Worm (Caenorhabditis elegans) whole organism, early embryonic: Measurements from ENCODE around the gene F55C5.17.

ENCODE experiments used
- B0310.2 ChIP-seq: sonication (generic microtip); optimal IDR thresholded peaks from 2 replicates; lab custom pipeline; 2016; ENCODE audit warnings: mild to moderate bottlenecking, missing genetic modification characterization, missing compliant biosample characterization
- F13C5.2 ChIP-seq: sonication (generic microtip); optimal IDR thresholded peaks from 2 replicates; lab custom pipeline; 2017; ENCODE audit warnings: mild to moderate bottlenecking, missing genetic modification characterization, inconsistent platforms, missing compliant biosample characterization
- aly-1 ChIP-seq: sonication (generic microtip); optimal IDR thresholded peaks from 2 replicates; lab custom pipeline; 2016; ENCODE audit warnings: missing genetic modification characterization, missing compliant biosample characterization
- ama-1 ChIP-seq: fragments of 150-350 bp; optimal IDR thresholded peaks from 2 replicates; lab custom pipeline; 2014
- ceh-13 ChIP-seq: fragments of 200-800 bp; sonication (Bioruptor generic); optimal IDR thresholded peaks from 2 replicates; lab custom pipeline; 2018; ENCODE audit warnings: mild to moderate bottlenecking, missing genetic modification characterization, missing compliant biosample characterization
- ceh-36 ChIP-seq: sonication (generic microtip); optimal IDR thresholded peaks from 2 replicates; lab custom pipeline; 2016; ENCODE audit warnings: missing genetic modification characterization, inconsistent platforms, missing compliant biosample characterization
- ets-7 ChIP-seq: sonication (generic microtip); optimal IDR thresholded peaks from 2 replicates; lab custom pipeline; 2016; ENCODE audit warnings: missing genotype, missing genetic modification characterization, missing compliant biosample characterization
- flt-1 ChIP-seq: fragments of 200-800 bp; sonication (Bioruptor generic); IDR thresholded peaks from 2 replicates; pipeline ENCODE4 v1.3.6; 2022; ENCODE audit warnings: missing genetic modification characterization, missing compliant biosample characterization
- hmbx-1 ChIP-seq: sonication (generic microtip); optimal IDR thresholded peaks from 2 replicates; lab custom pipeline; 2016; ENCODE audit warnings: mild to moderate bottlenecking, missing genetic modification characterization, missing compliant biosample characterization
- hmg-4 ChIP-seq: fragments of 200-800 bp; sonication (Bioruptor generic); optimal IDR thresholded peaks from 2 replicates; lab custom pipeline; 2018; ENCODE audit warnings: mild to moderate bottlenecking, missing genetic modification characterization, missing compliant biosample characterization
- hnd-1 ChIP-seq: sonication (generic microtip); optimal IDR thresholded peaks from 2 replicates; lab custom pipeline; 2016; ENCODE audit warnings: missing genetic modification characterization, missing compliant biosample characterization
- pes-1 ChIP-seq: fragments of 200-800 bp; sonication (Bioruptor generic); IDR thresholded peaks from 2 replicates; pipeline ENCODE4 v1.3.6; 2022; ENCODE audit warnings: missing genetic modification reagents, missing genetic modification characterization, missing compliant biosample characterization
- scrt-1 ChIP-seq: fragments of 200-800 bp; sonication (Bioruptor generic); IDR thresholded peaks from 2 replicates; pipeline ENCODE4 v1.3.6; 2022; ENCODE audit warnings: missing genetic modification characterization, missing compliant biosample characterization
- sea-1 ChIP-seq: fragments of 200-800 bp; sonication (Bioruptor generic); conservative IDR thresholded peaks from 2 replicates; pipeline ENCODE4 v1.3.6; 2022; ENCODE audit warnings: missing genetic modification characterization, missing compliant biosample characterization
- tbx-11 ChIP-seq: fragments of 200-800 bp; sonication (Bioruptor generic); IDR thresholded peaks from 2 replicates; pipeline ENCODE4 v1.3.6; 2022; ENCODE audit warnings: missing genetic modification characterization, missing compliant biosample characterization
- tbx-37 ChIP-seq: fragments of 200-800 bp; sonication (Bioruptor generic); conservative IDR thresholded peaks from 2 replicates; pipeline ENCODE4 v1.3.6; 2022; ENCODE audit warnings: missing genetic modification reagents, missing genetic modification characterization, missing compliant biosample characterization
- tra-4 ChIP-seq: sonication (generic microtip); optimal IDR thresholded peaks from 2 replicates; lab custom pipeline; 2017; ENCODE audit warnings: missing genetic modification characterization, missing compliant biosample characterization

The F55C5.17 gene

DNA sequence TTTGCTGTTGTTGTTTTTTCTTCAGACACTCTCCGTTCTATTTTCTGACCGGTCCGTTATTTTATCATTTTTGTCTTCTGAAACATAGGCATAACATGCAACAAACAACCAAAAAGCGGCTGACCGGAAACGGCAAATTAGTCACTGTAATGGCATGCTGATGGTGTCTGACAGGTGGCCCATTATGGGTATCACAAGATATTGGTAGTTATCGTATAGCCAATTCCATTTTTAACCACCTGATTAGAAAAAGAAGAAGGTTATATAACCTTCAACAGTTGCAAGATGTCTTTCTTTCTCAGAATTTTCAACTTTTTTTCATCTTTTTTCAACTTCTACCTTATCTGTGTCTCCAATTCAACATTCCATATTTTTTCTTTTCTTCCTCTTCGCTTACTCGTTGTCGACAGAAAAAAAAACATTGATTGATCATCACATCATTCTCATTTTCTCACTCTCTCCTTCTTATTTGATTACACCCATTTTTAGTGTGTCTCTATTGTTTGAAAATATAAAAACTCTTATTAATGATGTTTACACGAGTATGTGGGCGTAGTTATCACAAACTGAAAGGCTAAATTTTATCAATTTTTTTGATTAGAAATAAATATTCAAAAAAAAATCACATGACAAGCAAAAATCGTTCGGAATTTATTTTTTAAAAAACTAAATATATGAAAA lies 1.4 kb upstream of the F55C5.17 start:
- TF ChIP-seq B0310.2 (tag; lab: Kevin White, UChicago) (no peak), ceh-36 (tag; lab: Kevin White, UChicago) (no peak), tra-4 (tag; lab: Kevin White, UChicago) (no peak), aly-1 (tag; lab: Kevin White, UChicago) (no peak), tbx-37 (GFP tag; lab: Robert Waterston, UW) (no peak), flt-1 (GFP tag; lab: Robert Waterston, UW) (no peak), ets-7 (tag; lab: Kevin White, UChicago) (no peak), pes-1 (GFP tag; lab: Robert Waterston, UW) (no peak), ama-1 (no peak)

DNA sequence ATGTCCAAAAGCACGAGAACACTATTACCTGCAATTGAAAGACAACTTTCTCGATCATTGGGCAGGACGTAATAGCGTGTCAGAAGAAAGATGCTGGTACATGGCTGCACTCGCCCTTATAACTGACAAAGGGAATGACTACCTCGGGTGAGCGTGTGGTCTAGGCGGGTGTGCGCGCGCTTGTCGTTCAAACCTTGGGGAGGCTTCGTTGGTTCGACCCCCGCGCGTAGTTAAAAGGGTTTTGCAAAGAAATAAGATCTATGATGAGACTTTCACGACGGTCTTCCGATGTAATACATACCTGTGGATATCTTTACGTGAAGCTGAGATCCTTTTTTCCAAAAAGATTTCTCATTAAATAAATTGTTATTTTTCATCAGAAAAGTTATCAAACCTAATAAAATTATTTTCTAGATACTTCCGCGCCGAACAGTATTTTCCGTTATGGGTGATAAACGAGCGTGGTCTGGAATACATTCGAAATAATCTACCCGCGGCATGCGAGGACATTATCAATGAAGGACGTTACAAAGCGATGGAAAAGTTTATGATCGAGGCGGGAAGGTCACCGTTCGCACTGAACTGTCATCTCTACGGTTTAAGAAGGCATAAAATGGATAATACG lies 1.2 kb downstream of the F55C5.17 start:
- TF ChIP-seq aly-1 (tag; lab: Kevin White, UChicago) = peak; percentile 100
- peak; percentile 100 for TF ChIP-seq ceh-13 (GFP tag; lab: Kevin White, UChicago)
- TF ChIP-seq tra-4 (tag; lab: Kevin White, UChicago) = peak; percentile 99
- peak; percentile 96 for TF ChIP-seq hmbx-1 (tag; lab: Kevin White, UChicago)
- TF ChIP-seq hmg-4 (GFP tag; lab: Kevin White, UChicago) = peak; percentile 100
- TF ChIP-seq sea-1 (GFP tag; lab: Robert Waterston, UW) = peak; percentile 100
- TF ChIP-seq tbx-37 (GFP tag; lab: Robert Waterston, UW) = peak; percentile 100
- TF ChIP-seq tbx-11 = peak; percentile 100
- peak; percentile 98 for TF ChIP-seq hnd-1 (tag; lab: Kevin White, UChicago)
- TF ChIP-seq ceh-36 (tag; lab: Kevin White, UChicago) = peak; percentile 98
- peak; percentile 100 for TF ChIP-seq F13C5.2 (tag; lab: Kevin White, UChicago)
- TF ChIP-seq pes-1 (GFP tag; lab: Robert Waterston, UW) = peak; percentile 99
- TF ChIP-seq ets-7 (tag; lab: Kevin White, UChicago) = peak; percentile 99
- TF ChIP-seq scrt-1 (GFP tag; lab: Robert Waterston, UW) = peak; percentile 100
- peak; percentile 100 for TF ChIP-seq B0310.2 (tag; lab: Kevin White, UChicago)
- TF ChIP-seq ama-1 = peak; percentile 87
- TF ChIP-seq flt-1 (GFP tag; lab: Robert Waterston, UW) = peak; percentile 100

DNA sequence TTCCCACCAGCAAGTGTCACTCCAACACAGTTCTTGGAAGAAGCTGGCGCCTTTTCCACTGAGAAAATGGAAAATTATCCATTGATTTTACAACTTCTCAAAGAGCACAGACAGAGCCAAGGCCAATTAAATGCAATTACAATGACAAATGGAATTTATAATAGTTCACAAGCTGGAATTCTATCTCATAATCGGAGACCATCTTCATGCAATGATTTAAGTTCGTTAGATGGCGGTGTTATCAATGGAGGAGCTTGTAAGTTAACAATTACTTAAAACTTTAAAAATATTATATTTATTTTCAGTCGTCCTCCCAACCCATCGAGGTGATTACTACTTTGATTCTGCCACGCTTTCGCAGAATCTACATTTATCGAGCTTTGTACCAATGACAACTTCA lies 3.3 kb downstream of the F55C5.17 start:
- TF ChIP-seq F13C5.2 (tag; lab: Kevin White, UChicago) (no peak), tra-4 (tag; lab: Kevin White, UChicago) (no peak)

DNA sequence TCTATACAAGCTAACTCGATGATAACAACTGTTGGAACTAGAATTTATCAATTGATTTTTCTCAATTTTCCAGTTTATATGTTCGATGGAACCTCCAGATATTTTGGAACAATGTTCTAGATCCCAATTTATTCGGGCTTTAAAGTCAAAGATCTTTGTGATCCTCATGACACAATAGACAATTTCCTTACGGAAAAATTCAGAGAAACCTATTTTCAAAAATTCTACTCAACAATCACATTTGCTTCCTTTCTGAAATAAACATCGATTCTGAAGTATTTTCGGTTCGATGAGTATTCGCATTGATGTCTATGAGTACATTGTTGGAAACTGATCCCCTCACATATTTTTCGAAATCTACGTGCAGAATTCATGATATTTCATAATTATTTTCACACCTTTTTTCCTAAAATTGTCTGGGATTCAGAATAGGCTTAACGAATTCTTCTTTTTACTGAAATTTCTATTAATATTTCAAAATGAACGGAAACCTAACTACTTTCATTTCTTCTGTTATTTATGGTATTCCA lies 4.7 kb downstream of the F55C5.17 start, which contains the start of gene srg-45:
TSS of gene srg-45 (plus strand) at position 480 of the 530 bp plus-strand sequence.
- TF ChIP-seq flt-1 (GFP tag; lab: Robert Waterston, UW) (no peak), scrt-1 (GFP tag; lab: Robert Waterston, UW) (no peak), F13C5.2 (tag; lab: Kevin White, UChicago) (no peak), ets-7 (tag; lab: Kevin White, UChicago) (no peak), sea-1 (GFP tag; lab: Robert Waterston, UW) (no peak), ama-1 (no peak), tbx-11 (no peak), tbx-37 (GFP tag; lab: Robert Waterston, UW) (no peak), aly-1 (tag; lab: Kevin White, UChicago) (no peak), ceh-36 (tag; lab: Kevin White, UChicago) (no peak), hnd-1 (tag; lab: Kevin White, UChicago) (no peak), tra-4 (tag; lab: Kevin White, UChicago) (no peak), hmbx-1 (tag; lab: Kevin White, UChicago) (no peak), hmg-4 (GFP tag; lab: Kevin White, UChicago) (no peak), ceh-13 (GFP tag; lab: Kevin White, UChicago) (no peak), pes-1 (GFP tag; lab: Robert Waterston, UW) (no peak), B0310.2 (tag; lab: Kevin White, UChicago) (no peak)

DNA sequence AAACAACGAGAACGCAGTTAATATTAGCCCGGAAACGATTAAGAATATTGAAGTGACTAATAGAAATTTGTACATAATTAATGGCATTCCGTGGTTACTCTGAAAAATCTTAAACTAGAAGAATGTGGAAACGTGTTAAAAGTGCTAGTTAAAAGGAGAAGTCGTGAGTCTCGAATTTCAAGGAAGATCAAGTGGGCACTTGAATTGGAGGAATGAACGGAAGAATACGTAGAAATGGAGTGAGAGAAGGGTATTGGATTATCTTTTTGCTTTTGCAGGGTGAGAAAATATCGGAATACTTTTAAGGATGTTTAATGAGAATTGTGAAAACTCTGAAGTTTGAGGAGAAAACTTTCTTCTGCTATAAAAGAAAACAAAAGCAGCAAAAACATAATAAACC lies 7.9 kb downstream of the F55C5.17 start, which contains the start of gene hpo-30:
TSS of gene hpo-30 (minus strand) at position 101 of the 400 bp plus-strand sequence.
- TF ChIP-seq ama-1 (no peak), ets-7 (tag; lab: Kevin White, UChicago) (no peak), F13C5.2 (tag; lab: Kevin White, UChicago) (no peak), hmg-4 (GFP tag; lab: Kevin White, UChicago) (no peak), hnd-1 (tag; lab: Kevin White, UChicago) (no peak), flt-1 (GFP tag; lab: Robert Waterston, UW) (no peak), tbx-37 (GFP tag; lab: Robert Waterston, UW) (no peak), ceh-13 (GFP tag; lab: Kevin White, UChicago) (no peak), hmbx-1 (tag; lab: Kevin White, UChicago) (no peak), B0310.2 (tag; lab: Kevin White, UChicago) (no peak), aly-1 (tag; lab: Kevin White, UChicago) (no peak), tra-4 (tag; lab: Kevin White, UChicago) (no peak), scrt-1 (GFP tag; lab: Robert Waterston, UW) (no peak), sea-1 (GFP tag; lab: Robert Waterston, UW) (no peak), pes-1 (GFP tag; lab: Robert Waterston, UW) (no peak), ceh-36 (tag; lab: Kevin White, UChicago) (no peak), tbx-11 (no peak)

DNA sequence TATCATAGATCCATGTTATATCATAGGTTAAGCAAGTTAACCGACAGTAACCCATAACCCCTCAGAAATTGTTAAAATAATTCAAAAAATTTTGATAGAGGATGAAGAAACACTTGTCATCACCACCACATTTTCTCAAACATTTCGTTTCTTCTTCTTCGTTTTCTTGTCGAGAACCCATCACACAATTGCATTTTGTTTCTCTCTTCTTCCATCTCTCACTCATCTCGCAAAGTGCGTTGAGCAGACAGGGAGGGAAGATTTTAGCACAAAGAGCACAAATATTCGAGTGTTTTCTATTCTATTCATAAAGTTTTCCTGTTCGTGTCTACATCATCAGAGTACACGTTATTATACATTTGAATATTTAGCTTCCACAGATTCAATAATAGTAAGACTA lies 12.1 kb downstream of the F55C5.17 start:
- TF ChIP-seq flt-1 (GFP tag; lab: Robert Waterston, UW) (no peak), hnd-1 (tag; lab: Kevin White, UChicago) (no peak), scrt-1 (GFP tag; lab: Robert Waterston, UW) (no peak), hmbx-1 (tag; lab: Kevin White, UChicago) (no peak), B0310.2 (tag; lab: Kevin White, UChicago) (no peak), pes-1 (GFP tag; lab: Robert Waterston, UW) (no peak), ceh-13 (GFP tag; lab: Kevin White, UChicago) (no peak), hmg-4 (GFP tag; lab: Kevin White, UChicago) (no peak), F13C5.2 (tag; lab: Kevin White, UChicago) (no peak), tbx-11 (no peak), aly-1 (tag; lab: Kevin White, UChicago) (no peak), tra-4 (tag; lab: Kevin White, UChicago) (no peak), sea-1 (GFP tag; lab: Robert Waterston, UW) (no peak), ceh-36 (tag; lab: Kevin White, UChicago) (no peak), ama-1 (no peak), tbx-37 (GFP tag; lab: Robert Waterston, UW) (no peak)
